Fruit fly (Drosophila melanogaster): ENCODE results near the gene CG7330.

CG7330 gene

DNA sequence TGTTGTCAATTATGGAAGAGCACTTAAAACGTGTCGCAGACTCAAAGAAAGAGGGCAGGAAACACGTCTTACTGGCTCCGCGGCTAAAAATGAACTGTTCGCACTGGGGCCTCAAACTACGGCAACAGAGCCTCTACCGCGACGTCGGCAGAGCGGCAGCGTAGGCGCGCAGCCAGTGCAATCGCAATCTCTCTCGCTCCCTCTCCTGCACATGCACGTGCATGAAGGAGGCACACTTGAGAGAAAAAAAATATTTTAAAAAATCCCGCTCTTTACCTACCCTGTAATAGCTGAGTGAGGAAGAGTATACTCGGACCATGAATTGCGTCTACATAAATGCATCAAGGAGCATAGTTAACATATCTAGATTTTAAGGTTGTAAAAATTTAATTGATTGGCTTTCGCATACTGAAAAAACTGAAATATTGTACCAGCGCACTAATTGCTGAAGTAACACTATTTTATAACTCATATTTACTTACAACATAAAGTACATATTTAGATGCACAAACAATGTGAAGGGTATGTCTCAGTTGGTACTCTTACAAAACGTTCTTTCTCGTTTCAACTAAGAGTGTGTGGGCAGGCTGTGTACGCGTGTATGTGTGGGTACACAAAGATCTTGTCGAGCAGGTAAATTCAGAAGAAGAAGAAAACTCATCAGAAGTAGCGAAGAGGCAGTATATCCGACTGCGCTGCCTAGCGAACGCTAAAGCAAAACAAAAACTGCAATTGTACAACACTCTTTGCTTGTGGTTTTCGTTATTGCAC is 37.0 kb downstream of the CG7330 start, which contains the start of gene hid (continued):
- TF ChIP-seq Kr (GFP tag; optimal IDR thresholded peaks at IDR 0.05), result no peak
- TF ChIP-seq CG14014 (GFP tag; IDR thresholded peaks at IDR 0.05), result peak; percentile 76
- peak; percentile 55 for TF ChIP-seq CG8281 (tag; optimal IDR thresholded peaks at IDR 0.05)
- TF ChIP-seq Dad (GFP tag; optimal IDR thresholded peaks at IDR 0.05), result peak; percentile 84
- TF ChIP-seq CG30403 (GFP tag; optimal IDR thresholded peaks at IDR 0.05), result peak; percentile 90
- peak; percentile 86 for TF ChIP-seq CG13775 (GFP tag; optimal IDR thresholded peaks at IDR 0.05)
- TF ChIP-seq Meics (GFP tag; optimal IDR thresholded peaks at IDR 0.05), result peak; percentile 74
- peak; percentile 73 for TF ChIP-seq otp (GFP tag; IDR thresholded peaks at IDR 0.05)
- TF ChIP-seq H2.0 (GFP tag; IDR thresholded peaks at IDR 0.05), result peak; percentile 71
- peak; percentile 83 for TF ChIP-seq gcm (GFP tag; optimal IDR thresholded peaks at IDR 0.05)
- peak; percentile 29 for TF ChIP-seq CG31365 (tag; optimal IDR thresholded peaks at IDR 0.05)
- TF ChIP-seq NC2β (GFP tag; optimal IDR thresholded peaks at IDR 0.05), result peak; percentile 78
- TF ChIP-seq NK7.1 (GFP tag; optimal IDR thresholded peaks at IDR 0.05), result peak; percentile 85
- peak; percentile 91 for TF ChIP-seq Jarid2 (GFP tag; optimal IDR thresholded peaks at IDR 0.05)
- TF ChIP-seq CG4617 (GFP tag; optimal IDR thresholded peaks at IDR 0.05; ENCODE audit: borderline replicate concordance), result peak; percentile 67
- peak; percentile 91 for TF ChIP-seq croc (GFP tag; conservative IDR thresholded peaks at IDR 0.05)
- peak; percentile 88 for TF ChIP-seq CG8924 (tag; optimal IDR thresholded peaks at IDR 0.05)
- no peak for TF ChIP-seq hb (GFP tag; IDR thresholded peaks at IDR 0.05; ENCODE audit: partially characterized antibody)
- peak; percentile 22 for TF ChIP-seq CG17186 (GFP tag; optimal IDR thresholded peaks at IDR 0.05)
- peak; percentile 81 for TF ChIP-seq CG10462 (GFP tag; optimal IDR thresholded peaks at IDR 0.05)
- TF ChIP-seq slou (GFP tag; optimal IDR thresholded peaks at IDR 0.05), result peak; percentile 63
- TF ChIP-seq pnt (GFP tag; optimal IDR thresholded peaks at IDR 0.05), result peak; percentile 90
- TF ChIP-seq B-H2 (GFP tag; optimal IDR thresholded peaks at IDR 0.05), result no peak
- TF ChIP-seq Gsc (GFP tag; IDR thresholded peaks at IDR 0.05), result no peak
- peak; percentile 72 for TF ChIP-seq en (GFP tag; optimal IDR thresholded peaks at IDR 0.05)
- no peak; the same call in 2 of the 3 replicates for TF ChIP-seq CG11456 (GFP tag; IDR thresholded peaks at IDR 0.05)
- peak; percentile 75 for TF ChIP-seq ken (GFP tag; IDR thresholded peaks at IDR 0.05)
- TF ChIP-seq Scr (GFP tag; IDR thresholded peaks at IDR 0.05; ENCODE audit: partially characterized antibody), result no peak
- peak; percentile 1 for TF ChIP-seq cad (GFP tag; optimal IDR thresholded peaks at IDR 0.05)
- peak; percentile 82 to 98 for TF ChIP-seq tll (GFP tag; optimal IDR thresholded peaks at IDR 0.05)
- TF ChIP-seq CG15514 (GFP tag; optimal IDR thresholded peaks at IDR 0.05), result peak; percentile 28
- TF ChIP-seq CG14965 (GFP tag; optimal IDR thresholded peaks at IDR 0.05; ENCODE audit: borderline replicate concordance), result peak; percentile 51
- TF ChIP-seq gcm2 (GFP tag; optimal IDR thresholded peaks at IDR 0.05), result peak; percentile 76
- peak; percentile 78; the same call in 1 of the 2 replicates for TF ChIP-seq CG8765 (GFP tag; IDR thresholded peaks at IDR 0.05)
- TF ChIP-seq NfI (GFP tag; optimal IDR thresholded peaks at IDR 0.05), result peak; percentile 64
- peak; percentile 58; the same call in 1 of the 2 replicates for TF ChIP-seq ro (GFP tag; IDR thresholded peaks at IDR 0.05)
- TF ChIP-seq CG13894 (tag; optimal IDR thresholded peaks at IDR 0.05), result no peak
- peak; percentile 85 for TF ChIP-seq Ssrp (tag; optimal IDR thresholded peaks at IDR 0.05)
- TF ChIP-seq prd (optimal IDR thresholded peaks at IDR 0.05), result no peak
- peak; percentile 95 for TF ChIP-seq prd (GFP tag; IDR thresholded peaks at IDR 0.05)
- peak; percentile 62 for TF ChIP-seq sug (tag; optimal IDR thresholded peaks at IDR 0.05)
- TF ChIP-seq ind (GFP tag; optimal IDR thresholded peaks at IDR 0.05), result peak; percentile 83
- TF ChIP-seq CG17829 (tag; optimal IDR thresholded peaks at IDR 0.05), result peak; percentile 88
- peak; percentile 90 for TF ChIP-seq dmrt99B (tag; optimal IDR thresholded peaks at IDR 0.05)
- TF ChIP-seq eyg (GFP tag; optimal IDR thresholded peaks at IDR 0.05), result peak; percentile 78
- TF ChIP-seq cwo (GFP tag; optimal IDR thresholded peaks at IDR 0.05), result peak; percentile 79
- TF ChIP-seq Hr39 (optimal IDR thresholded peaks at IDR 0.05), result no peak
- peak; percentile 69 for TF ChIP-seq CG8359 (GFP tag; optimal IDR thresholded peaks at IDR 0.05; ENCODE audit: borderline replicate concordance)
- peak; percentile 26 for TF ChIP-seq emc (GFP tag; optimal IDR thresholded peaks at IDR 0.05)

All from whole organism, embryonic.